Worm (Caenorhabditis elegans) whole organism, L4 larva: ENCODE results near the gene F35H12.6.

ENCODE experiments used
- F10B5.3 ChIP-seq: sonication (generic microtip); optimal IDR thresholded peaks from 2 replicates; lab custom pipeline; 2016; ENCODE audit warnings: mild to moderate bottlenecking, missing genetic modification characterization, missing compliant biosample characterization
- F44E2.7 ChIP-seq: fragments of 200-800 bp; sonication (Bioruptor generic); IDR thresholded peaks from 2 replicates; pipeline ENCODE4 v2.1.2; 2022; ENCODE audit warnings: missing genetic modification characterization, missing compliant biosample characterization
- T26A8.4 ChIP-seq: fragments of 200-800 bp; sonication (Bioruptor generic); IDR thresholded peaks from 2 replicates; pipeline ENCODE4 v1.3.6; 2022; ENCODE audit warnings: missing genetic modification characterization, missing compliant biosample characterization
- ZK546.5 ChIP-seq, 2 experiments: sonication (generic microtip); optimal IDR thresholded peaks; 2 replicates each; lab custom pipeline; 2017; ENCODE audit warnings: missing biosample characterization in 2 of 2, missing genetic modification characterization in 2 of 2
- aha-1 ChIP-seq: fragments of 150-350 bp; peaks from one replicate; lab custom pipeline; 2014; ENCODE audit warnings: missing biosample characterization, missing genetic modification characterization
- ceh-20 ChIP-seq: fragments of 200-800 bp; sonication (Bioruptor generic); IDR thresholded peaks from 2 replicates; pipeline ENCODE4 v1.3.6; 2022; ENCODE audit warnings: missing genetic modification reagents, missing genetic modification characterization, missing compliant biosample characterization
- ceh-28 ChIP-seq: fragments of 150-350 bp; optimal IDR thresholded peaks from 2 replicates; lab custom pipeline; 2014; ENCODE audit warnings: missing biosample characterization, missing genetic modification reagents, missing genetic modification characterization
- daf-16 ChIP-seq, 3 experiments: sonication (generic microtip); optimal IDR thresholded peaks; 2 replicates each; lab custom pipeline; 2016 to 2017; ENCODE audit warnings: missing genetic modification characterization in 3 of 3, missing genetic modification reagents in 3 of 3, mild to moderate bottlenecking in 2 of 3, missing compliant biosample characterization in 2 of 3, missing biosample characterization in 1 of 3, moderate library complexity in 1 of 3
- daf-19 ChIP-seq: fragments of 200-800 bp; sonication (Bioruptor generic); conservative IDR thresholded peaks from 2 replicates; pipeline ENCODE4 v1.3.6; 2022; ENCODE audit warnings: missing genetic modification characterization, missing compliant biosample characterization
- dmd-6 ChIP-seq: fragments of 200-800 bp; sonication (Bioruptor generic); IDR thresholded peaks from 2 replicates; pipeline ENCODE4 v1.3.6; 2022; ENCODE audit warnings: missing genetic modification reagents, missing genetic modification characterization, missing compliant biosample characterization
- dmd-8 ChIP-seq: fragments of 200-800 bp; sonication (Bioruptor generic); IDR thresholded peaks from 2 replicates; pipeline ENCODE4 v1.3.6; 2022; ENCODE audit warnings: missing genetic modification characterization, missing compliant biosample characterization
- dve-1 ChIP-seq: sonication (generic microtip); optimal IDR thresholded peaks from 2 replicates; lab custom pipeline; 2017; ENCODE audit warnings: antibody characterized with exemption, mild to moderate bottlenecking, missing genetic modification characterization, missing compliant biosample characterization; ENCODE audit not compliant: insufficient read depth
- hif-1 ChIP-seq, 2 experiments: sonication (generic microtip); optimal IDR thresholded peaks; 2 replicates each; lab custom pipeline; 2016 to 2017; ENCODE audit warnings: missing compliant biosample characterization in 2 of 2, missing genetic modification characterization in 2 of 2, missing genetic modification reagents in 2 of 2, missing genotype in 2 of 2, mild to moderate bottlenecking in 1 of 2
- hlh-11 ChIP-seq: fragments of 200-800 bp; sonication (Bioruptor generic); optimal IDR thresholded peaks from 2 replicates; lab custom pipeline; 2018; ENCODE audit warnings: mild to moderate bottlenecking, missing genetic modification characterization, missing compliant biosample characterization
- hlh-30 ChIP-seq: sonication (generic microtip); optimal IDR thresholded peaks from 2 replicates; lab custom pipeline; 2017; ENCODE audit warnings: antibody characterized with exemption, mild to moderate bottlenecking, missing genetic modification characterization, missing compliant biosample characterization; ENCODE audit not compliant: insufficient read depth
- lim-7 ChIP-seq: fragments of 200-800 bp; sonication (Bioruptor generic); IDR thresholded peaks from 2 replicates; pipeline ENCODE4 v1.3.6; 2022; ENCODE audit warnings: missing genetic modification characterization, missing compliant biosample characterization
- mep-1 ChIP-seq: fragments of 150-350 bp; sonication (generic microtip); optimal IDR thresholded peaks from 3 replicates; lab custom pipeline; 2014; ENCODE audit warnings: missing biosample characterization, missing genetic modification characterization
- mes-2 ChIP-seq: sonication (generic microtip); optimal IDR thresholded peaks from 2 replicates; lab custom pipeline; 2016; ENCODE audit warnings: missing genotype, mild to moderate bottlenecking, missing genetic modification characterization, missing compliant biosample characterization; ENCODE audit not compliant: poor library complexity, severe bottlenecking
- nhr-25 ChIP-seq: sonication (generic microtip); optimal IDR thresholded peaks from 2 replicates; lab custom pipeline; 2017; ENCODE audit warnings: missing genetic modification characterization, mild to moderate bottlenecking, missing compliant biosample characterization, antibody characterized with exemption, moderate library complexity, borderline replicate concordance; ENCODE audit not compliant: insufficient read depth
- nhr-28 ChIP-seq: fragments of 150-350 bp; optimal IDR thresholded peaks from 2 replicates; lab custom pipeline; 2014; ENCODE audit warnings: missing biosample characterization, missing genetic modification characterization
- nhr-42 ChIP-seq: fragments of 200-800 bp; sonication (Bioruptor generic); IDR thresholded peaks from 2 replicates; pipeline ENCODE4 v1.3.6; 2022; ENCODE audit warnings: missing genetic modification characterization, missing compliant biosample characterization
- nhr-77 ChIP-seq: fragments of 150-350 bp; optimal IDR thresholded peaks from 2 replicates; lab custom pipeline; 2014; ENCODE audit warnings: missing biosample characterization, missing genetic modification characterization
- php-3 ChIP-seq: fragments of 200-800 bp; sonication (Bioruptor generic); IDR thresholded peaks from 2 replicates; pipeline ENCODE4 v1.3.6; 2022; ENCODE audit warnings: missing genetic modification reagents, missing genetic modification characterization, missing compliant biosample characterization
- pqm-1 ChIP-seq: sonication (generic microtip); optimal IDR thresholded peaks from 2 replicates; lab custom pipeline; 2017; ENCODE audit warnings: missing biosample characterization, missing genetic modification characterization
- set-16 ChIP-seq: fragments of 200-800 bp; sonication (Bioruptor generic); IDR thresholded peaks from 2 replicates; pipeline ENCODE4 v1.3.6; 2022; ENCODE audit warnings: missing genetic modification reagents, missing genetic modification characterization, missing compliant biosample characterization
- snpc-4 ChIP-seq: fragments of 150-350 bp; optimal IDR thresholded peaks from 2 replicates; lab custom pipeline; 2014; ENCODE audit warnings: missing biosample characterization, missing genetic modification characterization
- spr-1 ChIP-seq: sonication (generic microtip); optimal IDR thresholded peaks from 2 replicates; lab custom pipeline; 2016; ENCODE audit warnings: mild to moderate bottlenecking, missing genetic modification characterization, missing compliant biosample characterization
- tra-1 ChIP-seq: fragments of 200-800 bp; sonication (Bioruptor generic); IDR thresholded peaks from 2 replicates; pipeline ENCODE4 v1.3.6; 2022; ENCODE audit warnings: missing genetic modification reagents, missing genetic modification characterization, missing compliant biosample characterization
- unc-62 ChIP-seq, 3 experiments: fragments of 150-350 bp in 1 of 3; sonication (generic microtip); optimal IDR thresholded peaks in 2 of 3; peaks in 1 of 3; 1 replicate in 1 of 3; 2 replicates in 2 of 3; lab custom pipeline; 2014 to 2017; ENCODE audit warnings: missing biosample characterization in 3 of 3, missing genetic modification characterization in 3 of 3, missing genetic modification reagents in 3 of 3, missing genotype in 1 of 3
- vab-7 ChIP-seq: fragments of 200-800 bp; sonication (Bioruptor generic); IDR thresholded peaks from 2 replicates; pipeline ENCODE4 v1.3.6; 2022; ENCODE audit warnings: missing genetic modification reagents, missing genetic modification characterization, missing compliant biosample characterization
- zfp-2 ChIP-seq: sonication (generic microtip); optimal IDR thresholded peaks from 2 replicates; lab custom pipeline; 2016; ENCODE audit warnings: mild to moderate bottlenecking, missing genetic modification characterization, missing compliant biosample characterization

F35H12.6 gene

DNA sequence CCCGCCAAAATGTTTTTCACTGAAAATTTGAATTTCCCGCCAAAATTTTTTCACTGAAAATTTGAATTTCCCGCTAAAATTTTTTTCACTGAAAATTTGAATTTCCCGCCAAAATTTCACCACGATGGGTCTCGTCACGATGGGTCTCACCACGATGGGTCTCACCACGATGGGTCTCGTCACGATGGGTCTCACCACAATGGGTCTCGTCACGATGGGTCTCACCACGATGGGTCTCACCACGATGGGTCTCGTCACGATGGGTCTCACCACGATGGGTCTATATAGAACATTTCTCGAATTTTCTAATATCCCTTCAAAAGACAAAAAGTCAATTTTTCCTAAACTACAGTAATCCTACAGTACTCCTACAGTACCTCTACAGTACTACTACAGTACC lies 30.6 kb downstream of the F35H12.6 start:
- peak; percentile 32; the same call in 1 of the 2 replicates for TF ChIP-seq lim-7
- TF ChIP-seq F44E2.7 = peak; percentile 78; the same call in 1 of the 2 replicates
- TF ChIP-seq tra-1 (GFP tag; lab: Robert Waterston, UW) = 0 out of 2 replicates have a peak, but pooled peaks have one; percentile 42
- peak; percentile 44; the same call in 1 of the 2 replicates for TF ChIP-seq set-16 (GFP tag; lab: Robert Waterston, UW)
- peak; percentile 58; the same call in 1 of the 2 replicates for TF ChIP-seq dmd-8

DNA sequence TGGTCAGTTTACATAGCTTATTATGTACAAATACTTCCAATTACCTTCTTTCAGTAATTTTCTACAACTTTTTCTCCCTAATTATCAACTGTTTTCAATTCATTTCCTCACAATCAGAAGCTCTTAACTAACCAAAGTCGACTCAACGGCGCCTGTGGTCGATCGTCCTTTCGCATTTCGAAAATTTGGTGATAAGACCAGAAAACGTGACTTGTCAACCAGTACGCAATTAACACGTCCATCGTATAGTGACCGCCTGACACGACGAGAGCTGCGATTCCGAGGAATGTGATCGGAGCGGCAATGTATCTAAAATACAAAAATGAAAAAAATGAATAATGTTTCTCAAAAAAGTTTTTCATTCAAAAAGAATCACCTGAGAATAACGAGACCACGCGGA lies 32.6 kb downstream of the F35H12.6 start:
- TF ChIP-seq tra-1 (GFP tag; lab: Robert Waterston, UW) (peak; percentile 61), nhr-25 (tag; lab: Kevin White, UChicago) (no peak), hlh-30 (tag; lab: Kevin White, UChicago) (peak; percentile 79), hlh-11 (peak; percentile 76), mep-1 (tag; lab: Kevin White, UChicago) (peak; percentile 22), vab-7 (GFP tag; lab: Robert Waterston, UW) (no peak), dmd-6 (GFP tag; lab: Robert Waterston, UW) (peak; percentile 76), nhr-77 (tag; lab: Kevin White, UChicago) (peak; percentile 3), pqm-1 (tag; lab: Kevin White, UChicago) (peak; percentile 43), nhr-42 (0 out of 2 replicates have a peak, but pooled peaks have one; percentile 29), daf-19 (GFP tag; lab: Robert Waterston, UW) (no peak), T26A8.4 (GFP tag; lab: Robert Waterston, UW) (0 out of 2 replicates have a peak, but pooled peaks have one; percentile 44), dve-1 (tag; lab: Kevin White, UChicago) (peak; percentile 77), hif-1 (tag; optimal IDR thresholded peaks at IDR 0.05; lab: Kevin White, UChicago) (peak in 1 of 2 experiments; percentile 22), zfp-2 (tag; lab: Kevin White, UChicago) (no peak), F10B5.3 (tag; lab: Kevin White, UChicago) (no peak), php-3 (GFP tag; lab: Robert Waterston, UW) (peak; percentile 49; the same call in 1 of the 2 replicates), nhr-28 (tag; lab: Kevin White, UChicago) (peak; percentile 9), ZK546.5 (tag; optimal IDR thresholded peaks at IDR 0.05; lab: Kevin White, UChicago) (no peak), daf-16 (GFP tag; optimal IDR thresholded peaks at IDR 0.05; lab: Kevin White, UChicago) (no peak), daf-16 (tag; optimal IDR thresholded peaks at IDR 0.05; lab: Kevin White, UChicago) (peak; percentile 75), ceh-20 (GFP tag; lab: Robert Waterston, UW) (0 out of 2 replicates have a peak, but pooled peaks have one; percentile 32), mes-2 (tag; lab: Kevin White, UChicago) (peak; percentile 15)
- TF ChIP-seq, all 104 proteins: peak for 16

DNA sequence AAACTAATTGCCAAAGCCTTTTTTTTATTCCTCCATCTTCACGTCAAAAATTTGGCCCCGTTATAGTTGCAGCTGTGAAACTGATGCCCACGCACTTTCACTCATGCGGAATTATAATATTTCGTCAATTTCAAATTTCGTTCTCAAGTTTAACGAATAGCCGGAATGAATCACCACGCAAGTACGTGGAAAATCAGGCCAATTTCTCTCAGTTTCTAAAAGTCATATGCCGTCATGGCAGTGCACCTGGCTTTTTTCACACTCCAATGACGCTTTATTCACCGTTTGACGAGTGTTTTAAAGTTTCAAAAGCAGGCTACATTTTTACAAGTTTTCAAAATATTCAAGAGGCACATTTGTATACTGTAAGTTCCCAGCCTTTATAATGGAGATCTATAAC lies 34.8 kb downstream of the F35H12.6 start:
- TF ChIP-seq ceh-20 (GFP tag; lab: Robert Waterston, UW) (no peak), unc-62 (GFP tag; optimal IDR thresholded peaks at IDR 0.05 in 1 of 2; lab: Kevin White, UChicago) (peak in 1 of 2 experiments; percentile 62), unc-62 (tag; optimal IDR thresholded peaks at IDR 0.05; lab: Kevin White, UChicago) (no peak), aha-1 (tag; lab: Kevin White, UChicago) (peak; percentile 3)
- TF ChIP-seq, all 104 proteins: peak for 2

DNA sequence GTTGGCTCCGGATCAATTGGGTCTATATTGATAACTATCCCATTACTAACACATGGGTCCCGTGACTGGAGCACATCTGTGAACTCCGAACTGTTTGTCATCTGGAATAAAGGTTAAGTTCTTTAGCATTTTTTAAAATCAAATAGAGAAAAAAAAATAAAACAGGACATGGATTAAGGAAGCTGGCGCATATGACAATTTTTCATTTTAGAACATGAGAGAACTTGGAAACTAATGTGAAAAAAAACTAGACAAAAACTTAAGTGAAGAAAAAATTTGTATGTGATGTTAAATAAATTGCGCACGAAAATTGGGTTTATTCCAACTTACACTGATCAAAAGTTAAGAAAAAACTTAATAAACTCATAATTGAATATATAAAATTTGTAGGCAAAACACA lies 35.7 kb downstream of the F35H12.6 start, which contains the start of gene sms-2:
Gene sms-2 (minus strand): TSS at position 101 of the 400 bp plus-strand sequence.
- TF ChIP-seq snpc-4 (tag; lab: Kevin White, UChicago) (no peak), mep-1 (tag; lab: Kevin White, UChicago) (no peak), spr-1 (no peak), ceh-28 (tag; lab: Kevin White, UChicago) (no peak)
